Worm (Caenorhabditis elegans) whole organism, midembryonic: ENCODE measurements around the gene nlt-1.
"Not testable (repeated sequence)": the region's sequence is repeated elsewhere in the genome, so short reads cannot be mapped to it uniquely, and the experiment has no call there.

Experiments used
- T22C8.4 ChIP-seq: fragments of 200-800 bp; sonication (Bioruptor generic); IDR thresholded peaks from 2 replicates; pipeline ENCODE4 v1.3.6; 2022; ENCODE audit warnings: missing genetic modification characterization, missing compliant biosample characterization
- cog-1 ChIP-seq: sonication (generic microtip); optimal IDR thresholded peaks from 2 replicates; lab custom pipeline; 2016; ENCODE audit warnings: missing genetic modification characterization, missing compliant biosample characterization
- flt-1 ChIP-seq: fragments of 200-800 bp; sonication (Bioruptor generic); IDR thresholded peaks from 2 replicates; pipeline ENCODE4 v1.3.6; 2022; ENCODE audit warnings: missing genetic modification characterization, missing compliant biosample characterization
- klf-2 ChIP-seq: fragments of 200-800 bp; sonication (Bioruptor generic); conservative IDR thresholded peaks from 2 replicates; pipeline ENCODE4 v1.3.6; 2022; ENCODE audit warnings: missing genetic modification reagents, missing genetic modification characterization, missing compliant biosample characterization
- med-1 ChIP-seq: sonication (generic microtip); optimal IDR thresholded peaks from 2 replicates; lab custom pipeline; 2017; ENCODE audit warnings: missing genetic modification characterization, mild to moderate bottlenecking, missing compliant biosample characterization, antibody characterized with exemption, missing genetic modification reagents; ENCODE audit not compliant: insufficient read depth
- ref-1 ChIP-seq: fragments of 200-800 bp; sonication (Bioruptor generic); conservative IDR thresholded peaks from 2 replicates; pipeline ENCODE4 v1.3.6; 2022; ENCODE audit warnings: missing genetic modification reagents, missing genetic modification characterization, missing compliant biosample characterization
- tab-1 ChIP-seq: fragments of 200-800 bp; sonication (Bioruptor generic); IDR thresholded peaks from 2 replicates; pipeline ENCODE4 v1.3.6; 2022; ENCODE audit warnings: missing genetic modification characterization, missing compliant biosample characterization
- ztf-23 ChIP-seq: fragments of 200-800 bp; sonication (Bioruptor generic); IDR thresholded peaks from 2 replicates; pipeline ENCODE4 v1.3.6; 2022; ENCODE audit warnings: missing genetic modification reagents, missing genetic modification characterization, missing compliant biosample characterization
- ztf-29 ChIP-seq: fragments of 200-800 bp; sonication (Bioruptor generic); IDR thresholded peaks from 2 replicates; pipeline ENCODE4 v1.3.6; 2022; ENCODE audit warnings: missing genetic modification reagents, missing genetic modification characterization, missing compliant biosample characterization

nlt-1 gene

DNA sequence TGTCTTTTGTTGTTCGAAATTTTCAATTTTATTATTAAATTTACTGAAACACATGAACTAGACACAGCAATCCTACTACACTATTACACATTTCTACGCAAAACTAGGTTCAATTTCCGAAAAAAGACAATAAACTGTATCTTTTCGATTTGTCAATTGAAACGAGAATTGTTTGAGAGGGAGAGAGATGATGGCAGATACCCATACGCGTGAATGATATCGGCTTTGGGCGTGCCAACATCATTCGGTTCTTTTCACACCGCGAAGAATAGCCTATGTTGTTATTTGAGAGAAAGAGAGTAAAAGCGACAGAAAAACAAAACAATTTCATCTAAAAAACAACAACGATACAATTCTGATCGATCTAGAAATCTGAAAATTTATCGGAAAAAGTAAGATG, 10.8 kb upstream of the nlt-1 start:
- TF ChIP-seq T22C8.4 (GFP tag; lab: Robert Waterston, UW) (no peak), cog-1 (no peak), klf-2 (GFP tag; lab: Robert Waterston, UW) (no peak)

ce11 chrII:10010914-10011313, 10.0 kb upstream of the nlt-1 start:
- no peak for TF ChIP-seq med-1
- TF ChIP-seq tab-1 (GFP tag; lab: Robert Waterston, UW) = no peak
- no peak for TF ChIP-seq flt-1 (GFP tag; lab: Robert Waterston, UW)
- no peak for TF ChIP-seq ztf-23 (GFP tag; lab: Robert Waterston, UW)
- no peak for TF ChIP-seq ref-1 (GFP tag; lab: Robert Waterston, UW)
- no peak for TF ChIP-seq T22C8.4 (GFP tag; lab: Robert Waterston, UW)
- no peak for TF ChIP-seq cog-1
- TF ChIP-seq ztf-29 = no peak
- no peak for TF ChIP-seq klf-2 (GFP tag; lab: Robert Waterston, UW)

DNA sequence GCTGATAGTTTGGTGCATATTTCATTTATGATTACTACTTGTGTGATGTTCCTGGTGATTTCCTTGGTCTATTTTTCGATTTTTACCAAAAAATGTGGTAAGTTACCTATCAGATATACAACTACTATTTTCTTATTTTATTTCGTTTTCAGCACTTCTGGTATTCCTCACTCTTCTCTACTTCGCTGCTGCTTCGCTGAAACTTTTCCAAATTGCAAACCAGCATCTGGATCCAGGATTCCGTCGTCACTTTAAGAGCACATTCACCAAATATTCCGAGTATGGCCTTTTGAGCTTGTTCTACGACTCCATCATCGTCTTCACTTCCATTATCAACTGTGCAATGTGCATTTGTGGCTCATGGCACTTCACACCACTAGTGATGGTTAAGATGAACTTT, 7.6 kb upstream of the nlt-1 start:
- TF ChIP-seq ztf-23 (GFP tag; lab: Robert Waterston, UW) = no peak
- TF ChIP-seq ref-1 (GFP tag; lab: Robert Waterston, UW) = no peak
- no peak for TF ChIP-seq cog-1
- TF ChIP-seq ztf-29 = no peak
- TF ChIP-seq T22C8.4 (GFP tag; lab: Robert Waterston, UW) = no peak
- TF ChIP-seq med-1 = no peak
- TF ChIP-seq tab-1 (GFP tag; lab: Robert Waterston, UW) = no peak
- no peak for TF ChIP-seq flt-1 (GFP tag; lab: Robert Waterston, UW)
- TF ChIP-seq klf-2 (GFP tag; lab: Robert Waterston, UW) = no peak

- TF ChIP-seq ztf-29 (no peak), ref-1 (GFP tag; lab: Robert Waterston, UW) (no peak), T22C8.4 (GFP tag; lab: Robert Waterston, UW) (no peak), cog-1 (no peak), med-1 (no peak), ztf-23 (GFP tag; lab: Robert Waterston, UW) (no peak), klf-2 (GFP tag; lab: Robert Waterston, UW) (no peak), flt-1 (GFP tag; lab: Robert Waterston, UW) (no peak), tab-1 (GFP tag; lab: Robert Waterston, UW) (no peak)
Measured at ce11 chrII:10007917-10008316, 7.0 kb upstream of the nlt-1 start, which contains the start of gene ZK892.5. Gene ZK892.5 (plus strand): TSS chrII:10008217.

DNA sequence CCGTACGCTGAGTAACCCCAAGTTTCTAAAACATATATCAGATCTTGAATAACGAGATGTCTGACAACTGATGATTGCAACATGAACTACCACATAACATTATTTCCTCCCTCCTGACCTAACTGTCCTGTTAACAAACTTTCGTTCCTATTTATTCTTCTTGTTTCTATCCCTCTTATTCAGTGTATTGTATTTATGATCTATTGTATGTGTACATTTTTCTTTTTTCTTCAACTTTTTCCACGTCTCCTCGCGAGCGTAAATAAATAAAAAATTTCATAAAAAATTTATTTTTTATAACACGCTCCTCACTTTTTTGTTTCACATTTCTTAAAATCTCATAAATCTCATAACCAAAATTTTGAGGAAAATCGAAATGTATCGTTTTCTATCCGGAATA, 5.3 kb upstream of the nlt-1 start, which contains the start of gene ZK892.4:
TSS of gene ZK892.4 (plus strand) at position 301 of the 400 bp plus-strand sequence.
- TF ChIP-seq klf-2, ztf-23, tab-1 (GFP tag; lab: Robert Waterston, UW): not testable (repeated sequence)

DNA sequence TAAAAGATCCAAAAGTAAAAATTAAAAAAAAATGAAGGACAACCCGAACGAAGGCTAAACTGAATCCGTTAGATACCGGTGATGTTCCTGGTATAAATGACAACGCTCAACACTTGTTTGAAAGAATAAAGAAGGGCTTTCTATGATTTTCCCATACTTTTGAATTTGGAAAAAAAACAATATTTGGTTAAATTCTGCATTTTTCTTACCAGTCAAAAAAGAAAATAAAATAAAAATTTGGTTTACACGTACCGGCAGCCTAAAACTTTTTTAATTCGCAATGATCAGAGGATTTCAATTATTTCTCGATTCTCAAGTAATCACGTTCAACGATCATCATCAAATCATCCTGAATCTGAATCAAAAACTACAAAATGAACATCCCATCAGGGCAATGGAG, 604 bp upstream of the nlt-1 start, which contains the start of gene ZK892.3:
TSS of gene ZK892.3 (plus strand) at position 301 of the 400 bp plus-strand sequence.
- TF ChIP-seq med-1 (no peak), tab-1 (GFP tag; lab: Robert Waterston, UW) (no peak), ztf-29 (no peak), T22C8.4 (GFP tag; lab: Robert Waterston, UW) (no peak)

DNA sequence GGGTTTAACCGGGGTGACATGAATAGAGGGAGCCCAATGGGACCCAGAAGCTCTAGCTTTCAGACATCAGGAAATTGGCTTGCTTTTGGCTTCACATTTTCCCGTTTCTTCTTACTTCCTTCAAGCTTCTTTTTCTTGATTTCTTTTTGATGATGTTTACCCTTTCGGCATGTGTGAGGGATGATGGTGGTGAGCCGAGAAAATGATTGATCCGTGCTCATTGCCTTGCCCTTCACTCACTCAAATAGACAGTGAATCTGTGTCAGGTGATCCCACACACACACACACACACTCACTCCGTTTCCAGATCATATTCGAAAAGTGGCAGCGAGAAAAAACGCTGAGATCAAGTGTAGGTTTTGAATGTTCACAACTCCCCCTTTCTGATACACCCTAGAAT, 6.3 kb downstream of the nlt-1 start:
- TF ChIP-seq ztf-23 (GFP tag; lab: Robert Waterston, UW) (no peak), T22C8.4 (GFP tag; lab: Robert Waterston, UW) (no peak), med-1 (no peak), flt-1 (GFP tag; lab: Robert Waterston, UW) (no peak), tab-1 (GFP tag; lab: Robert Waterston, UW) (no peak), cog-1 (no peak), klf-2 (GFP tag; lab: Robert Waterston, UW) (no peak), ztf-29 (no peak), ref-1 (GFP tag; lab: Robert Waterston, UW) (no peak)

DNA sequence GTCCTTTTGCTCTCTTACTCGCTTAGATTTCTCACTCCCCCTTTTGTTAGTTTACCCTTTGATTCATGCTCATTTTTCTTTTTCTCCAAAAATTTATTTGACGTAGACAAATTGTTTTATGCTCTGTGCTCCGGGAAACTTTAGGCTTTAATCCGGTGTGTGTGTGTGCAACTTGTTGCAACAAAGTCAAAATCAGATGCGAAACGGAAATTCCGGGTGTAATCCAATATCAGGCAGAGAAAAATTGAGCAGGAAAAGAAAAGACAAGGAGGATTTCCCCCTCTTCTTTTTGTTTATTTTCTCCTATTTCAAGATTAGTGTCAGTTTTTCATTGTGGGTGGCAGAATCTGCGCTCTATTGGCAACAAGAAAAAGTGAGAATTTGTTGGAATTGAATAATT, 8.5 kb downstream of the nlt-1 start:
- TF ChIP-seq cog-1 (no peak), klf-2 (GFP tag; lab: Robert Waterston, UW) (no peak), flt-1 (GFP tag; lab: Robert Waterston, UW) (no peak), ztf-29 (no peak), ref-1 (GFP tag; lab: Robert Waterston, UW) (no peak), tab-1 (GFP tag; lab: Robert Waterston, UW) (no peak), ztf-23 (GFP tag; lab: Robert Waterston, UW) (no peak), med-1 (no peak)

- TF ChIP-seq klf-2 (GFP tag; lab: Robert Waterston, UW) (no peak), flt-1 (GFP tag; lab: Robert Waterston, UW) (no peak), ref-1 (GFP tag; lab: Robert Waterston, UW) (no peak), ztf-23 (GFP tag; lab: Robert Waterston, UW) (no peak), ztf-29 (no peak), med-1 (no peak), tab-1 (GFP tag; lab: Robert Waterston, UW) (no peak), T22C8.4 (GFP tag; lab: Robert Waterston, UW) (no peak), cog-1 (no peak)
Measured at ce11 chrII:9990812-9991211, 10.1 kb downstream of the nlt-1 start, which contains the start of gene lec-3. Gene lec-3 (plus strand): TSS chrII:9991112.

ce11 chrII:9989533-9989932, 11.4 kb downstream of the nlt-1 start:
- TF ChIP-seq T22C8.4 (GFP tag; lab: Robert Waterston, UW) = no peak
- TF ChIP-seq ztf-23 (GFP tag; lab: Robert Waterston, UW) = no peak
- TF ChIP-seq ztf-29 = no peak
- no peak for TF ChIP-seq ref-1 (GFP tag; lab: Robert Waterston, UW)
- TF ChIP-seq med-1 = no peak
- no peak for TF ChIP-seq klf-2 (GFP tag; lab: Robert Waterston, UW)
- no peak for TF ChIP-seq flt-1 (GFP tag; lab: Robert Waterston, UW)
- no peak for TF ChIP-seq tab-1 (GFP tag; lab: Robert Waterston, UW)
- TF ChIP-seq cog-1 = no peak
